Worm (Caenorhabditis elegans) whole organism, midembryonic: ENCODE results near the gene Y116A8C.25.

Experiments used
- T22C8.4 ChIP-seq: fragments of 200-800 bp; sonication (Bioruptor generic); IDR thresholded peaks from 2 replicates; pipeline ENCODE4 v1.3.6; 2022; ENCODE audit warnings: missing genetic modification characterization, missing compliant biosample characterization
- cog-1 ChIP-seq: sonication (generic microtip); optimal IDR thresholded peaks from 2 replicates; lab custom pipeline; 2016; ENCODE audit warnings: missing genetic modification characterization, missing compliant biosample characterization
- flt-1 ChIP-seq: fragments of 200-800 bp; sonication (Bioruptor generic); IDR thresholded peaks from 2 replicates; pipeline ENCODE4 v1.3.6; 2022; ENCODE audit warnings: missing genetic modification characterization, missing compliant biosample characterization
- klf-2 ChIP-seq: fragments of 200-800 bp; sonication (Bioruptor generic); conservative IDR thresholded peaks from 2 replicates; pipeline ENCODE4 v1.3.6; 2022; ENCODE audit warnings: missing genetic modification reagents, missing genetic modification characterization, missing compliant biosample characterization
- med-1 ChIP-seq: sonication (generic microtip); optimal IDR thresholded peaks from 2 replicates; lab custom pipeline; 2017; ENCODE audit warnings: missing genetic modification characterization, mild to moderate bottlenecking, missing compliant biosample characterization, antibody characterized with exemption, missing genetic modification reagents; ENCODE audit not compliant: insufficient read depth
- ref-1 ChIP-seq: fragments of 200-800 bp; sonication (Bioruptor generic); conservative IDR thresholded peaks from 2 replicates; pipeline ENCODE4 v1.3.6; 2022; ENCODE audit warnings: missing genetic modification reagents, missing genetic modification characterization, missing compliant biosample characterization
- tab-1 ChIP-seq: fragments of 200-800 bp; sonication (Bioruptor generic); IDR thresholded peaks from 2 replicates; pipeline ENCODE4 v1.3.6; 2022; ENCODE audit warnings: missing genetic modification characterization, missing compliant biosample characterization
- ztf-23 ChIP-seq: fragments of 200-800 bp; sonication (Bioruptor generic); IDR thresholded peaks from 2 replicates; pipeline ENCODE4 v1.3.6; 2022; ENCODE audit warnings: missing genetic modification reagents, missing genetic modification characterization, missing compliant biosample characterization
- ztf-29 ChIP-seq: fragments of 200-800 bp; sonication (Bioruptor generic); IDR thresholded peaks from 2 replicates; pipeline ENCODE4 v1.3.6; 2022; ENCODE audit warnings: missing genetic modification reagents, missing genetic modification characterization, missing compliant biosample characterization

The Y116A8C.25 gene

ce11 chrIV:17110882-17111281 lies 32.3 kb upstream of the Y116A8C.25 start, which contains the start of gene sfa-1:
Gene sfa-1 (minus strand): TSS chrIV:17110982.
- TF ChIP-seq cog-1 (tag; lab: Kevin White, UChicago) (no peak), ztf-23 (GFP tag; lab: Robert Waterston, UW) (no peak), tab-1 (GFP tag; lab: Robert Waterston, UW) (no peak), flt-1 (GFP tag; lab: Robert Waterston, UW) (no peak), med-1 (GFP tag; lab: Kevin White, UChicago) (no peak), ref-1 (GFP tag; lab: Robert Waterston, UW) (no peak), klf-2 (no peak), ztf-29 (GFP tag; lab: Robert Waterston, UW) (no peak), T22C8.4 (GFP tag; lab: Robert Waterston, UW) (no peak)

- TF ChIP-seq flt-1 (GFP tag; lab: Robert Waterston, UW) = no peak
- no peak for TF ChIP-seq tab-1 (GFP tag; lab: Robert Waterston, UW)
- TF ChIP-seq ztf-23 (GFP tag; lab: Robert Waterston, UW) = no peak
Observed at ce11 chrIV:17109436-17109835, 30.9 kb upstream of the Y116A8C.25 start.

- TF ChIP-seq flt-1 (GFP tag; lab: Robert Waterston, UW) (no peak), med-1 (GFP tag; lab: Kevin White, UChicago) (no peak), tab-1 (GFP tag; lab: Robert Waterston, UW) (no peak), ref-1 (GFP tag; lab: Robert Waterston, UW) (no peak), klf-2 (no peak), cog-1 (tag; lab: Kevin White, UChicago) (no peak), T22C8.4 (GFP tag; lab: Robert Waterston, UW) (no peak), ztf-23 (GFP tag; lab: Robert Waterston, UW) (no peak), ztf-29 (GFP tag; lab: Robert Waterston, UW) (no peak)
Observed at ce11 chrIV:17108805-17109204, 30.3 kb upstream of the Y116A8C.25 start.

- TF ChIP-seq T22C8.4 (GFP tag; lab: Robert Waterston, UW) = peak; percentile 39; the same call in 1 of the 2 replicates
- TF ChIP-seq flt-1 (GFP tag; lab: Robert Waterston, UW) = peak; percentile 78
- no peak for TF ChIP-seq cog-1 (tag; lab: Kevin White, UChicago)
- TF ChIP-seq ztf-23 (GFP tag; lab: Robert Waterston, UW) = 0 out of 2 replicates have a peak, but pooled peaks have one; percentile 33
- 0 out of 2 replicates have a peak, but pooled peaks have one; percentile 51 for TF ChIP-seq klf-2
- TF ChIP-seq ref-1 (GFP tag; lab: Robert Waterston, UW) = no peak
- no peak for TF ChIP-seq ztf-29 (GFP tag; lab: Robert Waterston, UW)
- TF ChIP-seq med-1 (GFP tag; lab: Kevin White, UChicago) = no peak
- TF ChIP-seq tab-1 (GFP tag; lab: Robert Waterston, UW) = no peak
Observed at ce11 chrIV:17108200-17108599, 29.7 kb upstream of the Y116A8C.25 start.

- no peak for TF ChIP-seq ztf-23 (GFP tag; lab: Robert Waterston, UW)
- no peak for TF ChIP-seq tab-1 (GFP tag; lab: Robert Waterston, UW)
- no peak for TF ChIP-seq flt-1 (GFP tag; lab: Robert Waterston, UW)
- no peak for TF ChIP-seq cog-1 (tag; lab: Kevin White, UChicago)
- TF ChIP-seq klf-2 = no peak
- no peak for TF ChIP-seq ref-1 (GFP tag; lab: Robert Waterston, UW)
- TF ChIP-seq T22C8.4 (GFP tag; lab: Robert Waterston, UW) = no peak
- TF ChIP-seq ztf-29 (GFP tag; lab: Robert Waterston, UW) = no peak
- TF ChIP-seq med-1 (GFP tag; lab: Kevin White, UChicago) = no peak
Observed at ce11 chrIV:17105578-17105977, 27.0 kb upstream of the Y116A8C.25 start.

ce11 chrIV:17104157-17104872 lies 25.8 kb upstream of the Y116A8C.25 start:
- TF ChIP-seq ref-1 (GFP tag; lab: Robert Waterston, UW) = no peak
- TF ChIP-seq tab-1 (GFP tag; lab: Robert Waterston, UW) = no peak
- no peak for TF ChIP-seq T22C8.4 (GFP tag; lab: Robert Waterston, UW)
- TF ChIP-seq cog-1 (tag; lab: Kevin White, UChicago) = no peak
- TF ChIP-seq ztf-29 (GFP tag; lab: Robert Waterston, UW) = no peak
- TF ChIP-seq flt-1 (GFP tag; lab: Robert Waterston, UW) = no peak
- TF ChIP-seq klf-2 = no peak

ce11 chrIV:17103615-17104014 lies 25.1 kb upstream of the Y116A8C.25 start, which contains the start of gene Y116A8C.30:
Gene Y116A8C.30 (minus strand): TSS chrIV:17103715.
- TF ChIP-seq flt-1 (GFP tag; lab: Robert Waterston, UW) = no peak
- TF ChIP-seq tab-1 (GFP tag; lab: Robert Waterston, UW) = no peak

- TF ChIP-seq cog-1 (tag; lab: Kevin White, UChicago) (no peak), T22C8.4 (GFP tag; lab: Robert Waterston, UW) (no peak), klf-2 (no peak), ztf-29 (GFP tag; lab: Robert Waterston, UW) (no peak), flt-1 (GFP tag; lab: Robert Waterston, UW) (no peak), ref-1 (GFP tag; lab: Robert Waterston, UW) (no peak)
Observed at ce11 chrIV:17103116-17103515, 24.6 kb upstream of the Y116A8C.25 start.

- TF ChIP-seq tab-1 (GFP tag; lab: Robert Waterston, UW) (no peak), ztf-23 (GFP tag; lab: Robert Waterston, UW) (no peak), T22C8.4 (GFP tag; lab: Robert Waterston, UW) (no peak), klf-2 (no peak), ref-1 (GFP tag; lab: Robert Waterston, UW) (no peak), med-1 (GFP tag; lab: Kevin White, UChicago) (no peak), cog-1 (tag; lab: Kevin White, UChicago) (no peak), ztf-29 (GFP tag; lab: Robert Waterston, UW) (no peak), flt-1 (GFP tag; lab: Robert Waterston, UW) (no peak)
Observed at ce11 chrIV:17100628-17101338, 22.2 kb upstream of the Y116A8C.25 start.
